Worm (Caenorhabditis elegans) whole organism, late embryonic: Measurements from ENCODE around the gene F46C8.3.

Experiments used
- C38D4.7 ChIP-seq: fragments of 200-800 bp; sonication (Bioruptor generic); optimal IDR thresholded peaks from 2 replicates; lab custom pipeline; 2018; ENCODE audit warnings: mild to moderate bottlenecking, missing genetic modification characterization, moderate library complexity, missing compliant biosample characterization
- F13H6.1 ChIP-seq: sonication (generic microtip); optimal IDR thresholded peaks from 2 replicates; lab custom pipeline; 2016; ENCODE audit warnings: missing genetic modification characterization, missing compliant biosample characterization
- T23F11.4 ChIP-seq: fragments of 200-800 bp; sonication (Bioruptor generic); optimal IDR thresholded peaks from 2 replicates; lab custom pipeline; 2018; ENCODE audit warnings: mild to moderate bottlenecking, missing genetic modification characterization, missing compliant biosample characterization
- Y22D7AL.16 ChIP-seq: sonication (generic microtip); optimal IDR thresholded peaks from 2 replicates; lab custom pipeline; 2016; ENCODE audit warnings: missing genetic modification characterization, missing compliant biosample characterization
- ahr-1 ChIP-seq: sonication (generic microtip); optimal IDR thresholded peaks from 2 replicates; lab custom pipeline; 2016; ENCODE audit warnings: missing genetic modification characterization, missing compliant biosample characterization
- ceh-19 ChIP-seq: fragments of 200-800 bp; sonication (Bioruptor generic); optimal IDR thresholded peaks from 2 replicates; lab custom pipeline; 2018; ENCODE audit warnings: mild to moderate bottlenecking, missing genetic modification characterization, missing compliant biosample characterization
- ceh-30 ChIP-seq: fragments of 150-350 bp; optimal IDR thresholded peaks from 2 replicates; lab custom pipeline; 2014; ENCODE audit warnings: missing biosample characterization, missing genetic modification characterization
- ceh-45 ChIP-seq: fragments of 200-800 bp; sonication (Bioruptor generic); IDR thresholded peaks from 2 replicates; pipeline ENCODE4 v1.3.6; 2022; ENCODE audit warnings: missing genetic modification reagents, missing genetic modification characterization, missing compliant biosample characterization
- ceh-48 ChIP-seq: sonication (generic microtip); optimal IDR thresholded peaks from 2 replicates; lab custom pipeline; 2016; ENCODE audit warnings: missing genetic modification characterization, inconsistent platforms, missing compliant biosample characterization
- ceh-9 ChIP-seq: sonication (generic microtip); optimal IDR thresholded peaks from 2 replicates; lab custom pipeline; 2016; ENCODE audit warnings: mild to moderate bottlenecking, missing genetic modification characterization, inconsistent platforms, missing compliant biosample characterization
- dmd-4 ChIP-seq: sonication (generic microtip); optimal IDR thresholded peaks from 2 replicates; lab custom pipeline; 2016; ENCODE audit warnings: borderline replicate concordance, missing genetic modification characterization, missing compliant biosample characterization
- dve-1 ChIP-seq: sonication (generic microtip); optimal IDR thresholded peaks from 2 replicates; lab custom pipeline; 2017; ENCODE audit warnings: antibody characterized with exemption, mild to moderate bottlenecking, missing genetic modification characterization, missing compliant biosample characterization
- ets-4 ChIP-seq: sonication (generic microtip); optimal IDR thresholded peaks from 2 replicates; lab custom pipeline; 2016; ENCODE audit warnings: missing genetic modification characterization, missing compliant biosample characterization
- eyg-1 ChIP-seq: sonication (generic microtip); optimal IDR thresholded peaks from 2 replicates; lab custom pipeline; 2016; ENCODE audit warnings: missing genotype, missing genetic modification characterization, missing compliant biosample characterization
- gmeb-2 ChIP-seq: sonication (generic microtip); optimal IDR thresholded peaks from 2 replicates; lab custom pipeline; 2016; ENCODE audit warnings: missing genetic modification characterization, inconsistent platforms, missing compliant biosample characterization
- hlh-6 ChIP-seq: sonication (generic microtip); optimal IDR thresholded peaks from 2 replicates; lab custom pipeline; 2016; ENCODE audit warnings: missing genotype, missing genetic modification characterization, missing compliant biosample characterization
- madf-2 ChIP-seq: sonication (generic microtip); optimal IDR thresholded peaks from 2 replicates; lab custom pipeline; 2017; ENCODE audit warnings: missing genetic modification characterization, missing compliant biosample characterization
- mec-3 ChIP-seq: sonication (generic microtip); optimal IDR thresholded peaks from 2 replicates; lab custom pipeline; 2016; ENCODE audit warnings: borderline replicate concordance, missing genetic modification characterization, missing compliant biosample characterization
- nfya-1 ChIP-seq: sonication (generic microtip); optimal IDR thresholded peaks from 2 replicates; lab custom pipeline; 2017; ENCODE audit warnings: missing genetic modification characterization, mild to moderate bottlenecking, missing compliant biosample characterization, antibody characterized with exemption, moderate library complexity
- nhr-11 ChIP-seq: fragments of 150-350 bp; optimal IDR thresholded peaks from 2 replicates; lab custom pipeline; 2014; ENCODE audit warnings: missing biosample characterization, missing genetic modification characterization
- nhr-232 ChIP-seq: sonication (generic microtip); optimal IDR thresholded peaks from 2 replicates; lab custom pipeline; 2016; ENCODE audit warnings: missing genetic modification characterization, missing compliant biosample characterization
- npax-4 ChIP-seq: sonication (generic microtip); optimal IDR thresholded peaks from 2 replicates; lab custom pipeline; 2016; ENCODE audit warnings: missing genetic modification characterization, missing compliant biosample characterization
- pag-3 ChIP-seq: sonication (generic microtip); optimal IDR thresholded peaks from 2 replicates; lab custom pipeline; 2016; ENCODE audit warnings: missing compliant biosample characterization, missing genetic modification characterization, borderline replicate concordance
- pat-9 ChIP-seq: fragments of 200-800 bp; sonication (Bioruptor generic); optimal IDR thresholded peaks from 2 replicates; lab custom pipeline; 2018; ENCODE audit warnings: mild to moderate bottlenecking, missing genetic modification characterization, moderate library complexity, missing compliant biosample characterization
- pha-2 ChIP-seq: sonication (generic microtip); optimal IDR thresholded peaks from 2 replicates; lab custom pipeline; 2017; ENCODE audit warnings: mild to moderate bottlenecking, missing genetic modification characterization, missing compliant biosample characterization
- pqm-1 ChIP-seq: sonication (generic microtip); optimal IDR thresholded peaks from 2 replicates; lab custom pipeline; 2016; ENCODE audit warnings: missing genetic modification characterization, missing compliant biosample characterization
- pros-1 ChIP-seq: fragments of 150-350 bp; optimal IDR thresholded peaks from 2 replicates; lab custom pipeline; 2014; ENCODE audit warnings: missing biosample characterization, missing genetic modification reagents, missing genetic modification characterization
- ref-2 ChIP-seq: sonication (generic microtip); optimal IDR thresholded peaks from 2 replicates; lab custom pipeline; 2016; ENCODE audit warnings: missing genetic modification characterization, missing compliant biosample characterization
- rnt-1 ChIP-seq: sonication (generic microtip); optimal IDR thresholded peaks from 2 replicates; lab custom pipeline; 2016; ENCODE audit warnings: missing genetic modification characterization, missing compliant biosample characterization
- sox-4 ChIP-seq: sonication (generic microtip); optimal IDR thresholded peaks from 2 replicates; lab custom pipeline; 2017; ENCODE audit warnings: mild to moderate bottlenecking, missing genetic modification characterization, inconsistent platforms, missing compliant biosample characterization
- syd-9 ChIP-seq: sonication (generic microtip); optimal IDR thresholded peaks from 2 replicates; lab custom pipeline; 2016; ENCODE audit warnings: mild to moderate bottlenecking, missing genetic modification characterization, moderate library complexity, missing compliant biosample characterization
- tbx-7 ChIP-seq: sonication (generic microtip); optimal IDR thresholded peaks from 2 replicates; lab custom pipeline; 2016; ENCODE audit warnings: missing genotype, missing genetic modification characterization, missing compliant biosample characterization
- unc-55 ChIP-seq: sonication (generic microtip); optimal IDR thresholded peaks from 2 replicates; lab custom pipeline; 2017; ENCODE audit warnings: missing biosample characterization, missing genetic modification reagents, missing genetic modification characterization
- zip-5 ChIP-seq: sonication (generic microtip); optimal IDR thresholded peaks from 2 replicates; lab custom pipeline; 2016; ENCODE audit warnings: missing genetic modification characterization, missing compliant biosample characterization
- ztf-16 ChIP-seq: sonication (generic microtip); optimal IDR thresholded peaks from 2 replicates; lab custom pipeline; 2017; ENCODE audit warnings: missing genetic modification characterization, missing compliant biosample characterization

Gene F46C8.3

DNA sequence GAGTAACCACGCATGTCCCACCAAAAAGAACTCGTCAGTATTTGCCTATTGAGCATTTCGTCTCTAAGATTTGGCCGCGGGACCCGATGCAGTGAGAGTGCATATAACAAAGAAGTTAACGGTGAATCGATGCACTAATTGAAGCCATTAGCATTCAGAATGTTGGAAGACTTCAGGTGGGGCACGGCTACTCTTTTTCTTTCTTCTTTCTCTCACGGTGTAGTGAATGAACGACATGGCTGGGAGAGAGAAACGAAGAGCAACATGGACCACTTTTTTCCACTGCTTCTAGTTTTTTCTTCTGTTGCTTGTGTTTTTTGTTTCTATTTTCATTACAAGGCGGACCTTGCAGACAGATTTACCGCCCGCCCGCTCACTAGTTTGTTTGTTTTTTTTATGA lies 15.7 kb downstream of the F46C8.3 start:
- TF ChIP-seq pros-1 (tag; lab: Kevin White, UChicago) (no peak), nhr-11 (tag; lab: Kevin White, UChicago) (no peak), mec-3 (no peak), pha-2 (tag; lab: Kevin White, UChicago) (no peak), pqm-1 (no peak)

DNA sequence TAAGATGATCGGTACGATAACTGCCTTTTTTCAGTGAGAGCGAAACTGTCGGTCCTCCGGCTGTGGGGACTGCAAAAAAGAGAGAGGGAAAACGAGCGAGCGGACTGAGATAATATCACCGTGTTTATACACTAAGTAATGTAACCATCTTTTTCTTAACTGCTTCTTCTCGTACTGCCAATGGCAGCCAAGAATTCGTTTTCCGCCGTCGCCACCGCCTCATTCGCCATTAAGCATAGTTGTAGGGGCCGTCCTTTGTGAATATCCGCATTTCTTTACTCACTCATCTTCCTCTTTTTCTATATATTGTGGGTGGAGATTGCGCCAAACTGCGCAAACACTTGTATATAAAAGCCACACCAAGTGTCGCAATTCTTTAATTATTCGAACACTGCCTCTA lies 21.1 kb downstream of the F46C8.3 start, which contains the start of gene col-174:
Gene col-174 (plus strand): TSS at position 301 of the 400 bp plus-strand sequence.
- no peak for TF ChIP-seq sox-4 (tag; lab: Kevin White, UChicago)
- no peak for TF ChIP-seq ceh-9 (tag; lab: Kevin White, UChicago)
- no peak for TF ChIP-seq madf-2
- no peak for TF ChIP-seq dmd-4
- TF ChIP-seq zip-5, result no peak
- TF ChIP-seq ceh-19, result no peak
- TF ChIP-seq eyg-1 (tag; lab: Kevin White, UChicago), result no peak
- TF ChIP-seq ceh-48, result no peak
- no peak for TF ChIP-seq ceh-30 (tag; lab: Kevin White, UChicago)
- TF ChIP-seq F13H6.1 (tag; lab: Kevin White, UChicago), result no peak
- TF ChIP-seq rnt-1 (tag; lab: Kevin White, UChicago), result no peak
- TF ChIP-seq unc-55 (GFP tag; lab: Kevin White, UChicago), result no peak
- no peak for TF ChIP-seq T23F11.4 (GFP tag; lab: Kevin White, UChicago)
- TF ChIP-seq tbx-7 (tag; lab: Kevin White, UChicago), result no peak
- no peak for TF ChIP-seq ets-4 (tag; lab: Kevin White, UChicago)

DNA sequence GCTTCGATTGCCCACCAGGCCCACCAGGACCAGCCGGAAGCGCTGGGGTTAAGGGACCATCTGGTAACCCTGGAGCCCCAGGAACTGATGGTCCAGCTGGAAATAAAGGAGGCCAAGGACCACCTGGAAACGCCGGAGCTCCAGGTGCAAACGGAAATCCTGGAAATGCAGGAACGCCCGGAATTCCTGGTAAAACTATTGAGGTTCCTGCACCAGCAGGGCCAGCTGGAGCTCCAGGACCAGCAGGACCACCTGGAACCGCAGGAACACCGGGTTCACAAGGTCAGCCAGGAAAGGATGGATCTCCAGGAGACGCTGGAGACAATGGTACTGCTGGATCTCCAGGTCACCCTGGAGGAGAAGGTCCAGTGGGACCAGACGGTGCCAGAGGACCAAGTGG lies 22.3 kb downstream of the F46C8.3 start:
- no peak for TF ChIP-seq Y22D7AL.16 (tag; lab: Kevin White, UChicago)
- no peak for TF ChIP-seq ceh-48
- TF ChIP-seq ceh-19, result no peak
- no peak for TF ChIP-seq pqm-1
- no peak for TF ChIP-seq ztf-16
- no peak for TF ChIP-seq T23F11.4 (GFP tag; lab: Kevin White, UChicago)
- no peak for TF ChIP-seq pat-9 (tag; lab: Kevin White, UChicago)
- TF ChIP-seq ets-4 (tag; lab: Kevin White, UChicago), result no peak
- no peak for TF ChIP-seq ceh-45 (GFP tag; lab: Robert Waterston, UW)

DNA sequence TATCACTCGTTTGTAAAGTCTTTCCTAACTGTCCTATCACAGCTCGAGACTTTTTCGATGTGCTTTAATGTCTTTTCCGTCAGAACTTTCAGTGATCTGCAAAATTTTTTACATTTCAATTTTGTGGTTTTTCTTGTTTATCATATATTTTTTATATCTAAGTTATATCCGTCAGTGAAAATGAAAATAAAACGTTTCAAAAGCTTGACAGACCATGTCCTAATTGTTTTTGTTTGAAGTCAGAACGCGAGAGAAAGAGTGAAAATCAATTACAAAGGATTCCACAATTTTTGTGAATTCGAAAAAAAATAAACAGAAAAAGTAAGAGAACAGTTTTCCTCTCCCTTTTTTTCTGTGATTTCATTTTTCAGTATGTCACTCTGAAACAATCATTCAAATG lies 22.8 kb downstream of the F46C8.3 start, which contains the start of gene F46C8.1:
Gene F46C8.1 (plus strand): TSS at position 301 of the 400 bp plus-strand sequence.
- TF ChIP-seq nhr-11 (tag; lab: Kevin White, UChicago), result no peak
- TF ChIP-seq gmeb-2 (tag; lab: Kevin White, UChicago), result no peak
- no peak for TF ChIP-seq F13H6.1 (tag; lab: Kevin White, UChicago)
- TF ChIP-seq nhr-232 (tag; lab: Kevin White, UChicago), result no peak
- TF ChIP-seq ref-2 (tag; lab: Kevin White, UChicago), result no peak

DNA sequence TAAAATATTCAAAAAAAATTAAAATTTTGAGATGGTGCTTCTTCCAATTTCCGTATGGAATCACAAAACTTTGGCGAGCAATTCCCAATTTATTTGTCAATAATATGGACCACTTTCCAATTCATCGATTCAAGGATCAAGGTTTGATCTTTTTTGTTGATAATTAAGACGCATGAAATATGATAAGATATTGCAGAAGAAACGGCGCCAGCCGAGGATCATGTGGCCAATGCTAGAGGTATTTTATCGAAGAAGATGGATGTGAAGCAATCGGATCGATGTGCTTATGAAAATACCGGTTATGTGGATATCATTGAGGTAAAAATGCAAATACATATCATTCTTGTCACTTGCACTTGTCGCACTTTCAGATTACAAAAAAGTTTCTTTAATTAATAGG lies 25.1 kb downstream of the F46C8.3 start:
- TF ChIP-seq hlh-6 (tag; lab: Kevin White, UChicago) (no peak), tbx-7 (tag; lab: Kevin White, UChicago) (no peak), gmeb-2 (tag; lab: Kevin White, UChicago) (no peak), unc-55 (GFP tag; lab: Kevin White, UChicago) (no peak), nfya-1 (tag; lab: Kevin White, UChicago) (no peak), ahr-1 (tag; lab: Kevin White, UChicago) (no peak), pag-3 (tag; lab: Kevin White, UChicago) (no peak), npax-4 (tag; lab: Kevin White, UChicago) (no peak), C38D4.7 (GFP tag; lab: Kevin White, UChicago) (no peak), syd-9 (no peak), ceh-19 (no peak), zip-5 (no peak), dve-1 (tag; lab: Kevin White, UChicago) (no peak)
